Worm (Caenorhabditis elegans) whole organism, L4 larva: Measurements from ENCODE around the gene Y102A11A.1.

ENCODE experiments used
- ceh-28 ChIP-seq: fragments of 150-350 bp; optimal IDR thresholded peaks from 2 replicates; lab custom pipeline; 2014; ENCODE audit warnings: missing biosample characterization, missing genetic modification reagents, missing genetic modification characterization
- zfp-2 ChIP-seq: sonication (generic microtip); optimal IDR thresholded peaks from 2 replicates; lab custom pipeline; 2016; ENCODE audit warnings: mild to moderate bottlenecking, missing genetic modification characterization, missing compliant biosample characterization

ce11 chrX:2039358-2039757, 12.3 kb upstream of the Y102A11A.1 start, which contains the start of gene smex-2:
- TF ChIP-seq zfp-2 (tag; lab: Kevin White, UChicago): no peak
- no peak for TF ChIP-seq ceh-28 (tag; lab: Kevin White, UChicago)
